Fruit fly (Drosophila melanogaster) whole organism, embryonic: Measurements from ENCODE around the gene CG13631.

ENCODE experiments used
- Bdp1 ChIP-seq: fragments of 200-800 bp; sonication (Bioruptor generic); optimal IDR thresholded peaks from 3 replicates; lab custom pipeline; 2016; ENCODE audit warnings: missing biosample characterization, missing genetic modification characterization
- CG11247 ChIP-seq: fragments of 200-800 bp; sonication (Bioruptor generic); IDR thresholded peaks from 2 replicates; pipeline ENCODE4 v1.3.6; 2022; ENCODE audit warnings: missing biosample characterization, missing genetic modification characterization
- CG12942 ChIP-seq: fragments of 200-800 bp; sonication (Bioruptor generic); optimal IDR thresholded peaks from 3 replicates; lab custom pipeline; 2016; ENCODE audit warnings: missing biosample characterization, missing genetic modification characterization
- CG15011 ChIP-seq: fragments of 200-800 bp; sonication (Bioruptor generic); optimal IDR thresholded peaks from 3 replicates; lab custom pipeline; 2018; ENCODE audit warnings: missing biosample characterization, mild to moderate bottlenecking, missing genetic modification characterization
- CG17361 ChIP-seq: fragments of 200-800 bp; sonication (Bioruptor generic); IDR thresholded peaks from 3 replicates; pipeline ENCODE4 v1.3.6; 2022; ENCODE audit warnings: missing biosample characterization, missing genetic modification characterization
- CG18262 ChIP-seq: fragments of 200-800 bp; optimal IDR thresholded peaks from 3 replicates; lab custom pipeline; 2019; ENCODE audit warnings: missing biosample characterization, mild to moderate bottlenecking, missing genetic modification characterization, moderate library complexity
- CG31388 ChIP-seq: fragments of 200-800 bp; sonication (Bioruptor generic); optimal IDR thresholded peaks from 2 replicates; lab custom pipeline; 2016; ENCODE audit warnings: missing biosample characterization, missing genetic modification characterization
- CG42726 ChIP-seq: fragments of 200-800 bp; sonication (Bioruptor generic); IDR thresholded peaks from 2 replicates; pipeline ENCODE4 v1.3.6; 2022; ENCODE audit warnings: missing biosample characterization, missing genetic modification characterization; ENCODE audit not compliant: partially characterized antibody
- CG4282 ChIP-seq: fragments of 200-800 bp; sonication (Bioruptor generic); optimal IDR thresholded peaks from 2 replicates; lab custom pipeline; 2016; ENCODE audit warnings: missing biosample characterization, missing genetic modification characterization
- CG4424 ChIP-seq: fragments of 200-800 bp; sonication (Bioruptor generic); optimal IDR thresholded peaks from 3 replicates; lab custom pipeline; 2016; ENCODE audit warnings: missing biosample characterization, missing genetic modification characterization
- CG4707 ChIP-seq: fragments of 200-800 bp; sonication (Bioruptor generic); optimal IDR thresholded peaks from 2 replicates; lab custom pipeline; 2018; ENCODE audit warnings: missing biosample characterization, mild to moderate bottlenecking, missing genetic modification characterization, moderate library complexity
- CG4730 ChIP-seq: fragments of 200-800 bp; sonication (Bioruptor generic); IDR thresholded peaks from 2 replicates; pipeline ENCODE4 v1.3.6; 2022; ENCODE audit warnings: missing biosample characterization, missing genetic modification characterization
- CG4854 ChIP-seq: fragments of 200-800 bp; sonication (Bioruptor generic); optimal IDR thresholded peaks from 2 replicates; lab custom pipeline; 2016; ENCODE audit warnings: missing biosample characterization, missing genetic modification characterization, inconsistent platforms
- CG6854 ChIP-seq: fragments of 200-800 bp; sonication (Bioruptor generic); optimal IDR thresholded peaks from 3 replicates; lab custom pipeline; 2017; ENCODE audit warnings: missing biosample characterization, mild to moderate bottlenecking, missing genetic modification characterization
- CG7357 ChIP-seq: fragments of 200-800 bp; sonication (Bioruptor generic); IDR thresholded peaks from 3 replicates; pipeline ENCODE4 v1.3.6; 2022; ENCODE audit warnings: missing biosample characterization, missing genetic modification characterization
- CG7556 ChIP-seq: fragments of 200-800 bp; sonication (Bioruptor generic); optimal IDR thresholded peaks from 2 replicates; lab custom pipeline; 2017; ENCODE audit warnings: missing biosample characterization, mild to moderate bottlenecking, missing genetic modification characterization
- CG8089 ChIP-seq: fragments of 200-800 bp; sonication (Bioruptor generic); optimal IDR thresholded peaks from 3 replicates; lab custom pipeline; 2016; ENCODE audit warnings: missing biosample characterization, missing genetic modification characterization
- Drgx ChIP-seq: fragments of 200-800 bp; sonication (Bioruptor generic); IDR thresholded peaks from 2 replicates; pipeline ENCODE4 v1.3.6; 2022; ENCODE audit warnings: missing biosample characterization, missing genetic modification characterization
- Fer3 ChIP-seq: fragments of 200-800 bp; sonication (Bioruptor generic); optimal IDR thresholded peaks from 2 replicates; lab custom pipeline; 2018; ENCODE audit warnings: missing biosample characterization, mild to moderate bottlenecking, missing genetic modification characterization, moderate library complexity
- Hr78 ChIP-seq, 2 experiments: fragments of 200-800 bp in 1 of 2; fragments of >200 bp in 1 of 2; sonication (Bioruptor generic) in 1 of 2; optimal IDR thresholded peaks; 2 replicates each; lab custom pipeline; 2017 to 2019; ENCODE audit warnings: missing biosample characterization in 2 of 2, missing genetic modification characterization in 2 of 2, mild to moderate bottlenecking in 1 of 2, moderate library complexity in 1 of 2
- Jarid2 ChIP-seq: fragments of 200-800 bp; sonication (Bioruptor generic); optimal IDR thresholded peaks from 3 replicates; lab custom pipeline; 2017; ENCODE audit warnings: mild to moderate bottlenecking, missing biosample characterization, missing genetic modification reagents, missing genetic modification characterization
- MBD-R2 ChIP-seq: fragments of 200-800 bp; sonication (Bioruptor generic); IDR thresholded peaks from 2 replicates; pipeline ENCODE4 v1.3.6; 2022; ENCODE audit warnings: missing biosample characterization, missing genetic modification characterization
- MTF-1 ChIP-seq: fragments of 200-800 bp; sonication (Bioruptor generic); optimal IDR thresholded peaks from 2 replicates; lab custom pipeline; 2018; ENCODE audit warnings: missing biosample characterization, mild to moderate bottlenecking, missing genetic modification characterization, borderline replicate concordance
- Rfx ChIP-seq: fragments of 200-800 bp; sonication (Bioruptor generic); IDR thresholded peaks from 2 replicates; pipeline ENCODE4 v1.3.6; 2022; ENCODE audit warnings: missing biosample characterization, missing genetic modification characterization
- Side ChIP-seq: fragments of 200-800 bp; sonication (Bioruptor generic); optimal IDR thresholded peaks from 2 replicates; lab custom pipeline; 2016; ENCODE audit warnings: missing biosample characterization, missing genetic modification characterization
- Sin3A ChIP-seq: fragments of >200 bp; optimal IDR thresholded peaks from 2 replicates; lab custom pipeline; 2018
- Sox102F ChIP-seq: fragments of 200-800 bp; sonication (Bioruptor generic); optimal IDR thresholded peaks from 2 replicates; lab custom pipeline; 2018; ENCODE audit warnings: missing biosample characterization, mild to moderate bottlenecking, missing genetic modification characterization, moderate library complexity
- TFAM ChIP-seq: fragments of 200-800 bp; sonication (Bioruptor generic); optimal IDR thresholded peaks from 2 replicates; lab custom pipeline; 2017; ENCODE audit warnings: missing biosample characterization, missing genetic modification characterization, inconsistent platforms
- Tbp ChIP-seq: fragments of >200 bp; optimal IDR thresholded peaks from 2 replicates; lab custom pipeline; 2018; ENCODE audit warnings: missing biosample characterization, missing genetic modification characterization
- Vsx1 ChIP-seq: fragments of 200-800 bp; sonication (Bioruptor generic); optimal IDR thresholded peaks from 2 replicates; lab custom pipeline; 2017; ENCODE audit warnings: missing biosample characterization, mild to moderate bottlenecking, missing genetic modification characterization, missing genetic modification reagents
- ac ChIP-seq: fragments of 200-800 bp; sonication (Bioruptor generic); optimal IDR thresholded peaks from 3 replicates; lab custom pipeline; 2017; ENCODE audit warnings: missing biosample characterization, mild to moderate bottlenecking, missing genetic modification characterization
- al ChIP-seq: fragments of 200-800 bp; sonication (Bioruptor generic); IDR thresholded peaks from 2 replicates; pipeline ENCODE4 v1.3.6; 2022; ENCODE audit warnings: missing biosample characterization, missing genetic modification characterization
- ash1 ChIP-seq: fragments of 200-800 bp; sonication (Bioruptor generic); optimal IDR thresholded peaks from 2 replicates; lab custom pipeline; 2018; ENCODE audit warnings: missing biosample characterization, mild to moderate bottlenecking, missing genetic modification characterization
- bigmax ChIP-seq: fragments of 200-800 bp; sonication (Bioruptor generic); optimal IDR thresholded peaks from 2 replicates; lab custom pipeline; 2018; ENCODE audit warnings: missing biosample characterization, mild to moderate bottlenecking, missing genetic modification characterization
- btn ChIP-seq: fragments of 200-800 bp; sonication (Bioruptor generic); optimal IDR thresholded peaks from 2 replicates; lab custom pipeline; 2016; ENCODE audit warnings: missing biosample characterization, missing genetic modification characterization
- crp ChIP-seq, 2 experiments: fragments of 200-800 bp; sonication (Bioruptor generic); optimal IDR thresholded peaks; 2 replicates in 1 of 2; 3 replicates in 1 of 2; lab custom pipeline; 2017; ENCODE audit warnings: missing biosample characterization in 2 of 2, missing genetic modification characterization in 2 of 2, mild to moderate bottlenecking in 1 of 2, moderate library complexity in 1 of 2
- eve ChIP-seq, 2 experiments: fragments of >200 bp; optimal IDR thresholded peaks; 2 replicates each; lab custom pipeline; 2017; ENCODE audit warnings: missing biosample characterization in 2 of 2, missing genetic modification characterization in 2 of 2
- ewg ChIP-seq: fragments of 200-800 bp; sonication (Bioruptor generic); optimal IDR thresholded peaks from 3 replicates; lab custom pipeline; 2017; ENCODE audit warnings: mild to moderate bottlenecking, missing biosample characterization, missing genetic modification reagents, missing genetic modification characterization
- fru ChIP-seq: fragments of >200 bp; optimal IDR thresholded peaks from 2 replicates; lab custom pipeline; 2017
- ftz-f1 ChIP-seq: fragments of 200-800 bp; sonication (Bioruptor generic); optimal IDR thresholded peaks from 2 replicates; lab custom pipeline; 2016; ENCODE audit warnings: missing biosample characterization, missing genetic modification characterization
- gce ChIP-seq: fragments of 200-800 bp; sonication (Bioruptor generic); IDR thresholded peaks from 3 replicates; pipeline ENCODE4 v1.3.6; 2022; ENCODE audit warnings: missing biosample characterization, missing genetic modification characterization
- lmd ChIP-seq: fragments of 200-800 bp; sonication (Bioruptor generic); IDR thresholded peaks from 2 replicates; pipeline ENCODE4 v1.3.6; 2022; ENCODE audit warnings: missing biosample characterization, missing genetic modification characterization
- nmo ChIP-seq: fragments of 200-800 bp; sonication (Bioruptor generic); optimal IDR thresholded peaks from 2 replicates; lab custom pipeline; 2018; ENCODE audit warnings: missing biosample characterization, mild to moderate bottlenecking, missing genetic modification characterization, moderate library complexity
- prd ChIP-seq, 3 experiments: fragments of >200 bp in 2 of 3; fragments of 200-800 bp in 1 of 3; sonication (Bioruptor generic) in 1 of 3; optimal IDR thresholded peaks in 2 of 3; IDR thresholded peaks in 1 of 3; 2 replicates in 2 of 3; 3 replicates in 1 of 3; pipeline versions ENCODE4 v1.3.6 to Lab custom; 2017 to 2022; ENCODE audit warnings: missing biosample characterization in 1 of 3, missing genetic modification characterization in 1 of 3
- pum ChIP-seq: fragments of 200-800 bp; sonication (Bioruptor generic); optimal IDR thresholded peaks from 2 replicates; lab custom pipeline; 2016; ENCODE audit warnings: missing biosample characterization, missing genetic modification characterization
- shn ChIP-seq: fragments of 200-800 bp; sonication (Bioruptor generic); optimal IDR thresholded peaks from 3 replicates; lab custom pipeline; 2016; ENCODE audit warnings: missing biosample characterization, missing genetic modification characterization
- sisA ChIP-seq: fragments of 200-800 bp; sonication (Bioruptor generic); IDR thresholded peaks from 2 replicates; pipeline ENCODE4 v1.3.6; 2022; ENCODE audit warnings: missing biosample characterization, missing genetic modification characterization
- trh ChIP-seq: fragments of 200-800 bp; sonication (Bioruptor generic); optimal IDR thresholded peaks from 2 replicates; lab custom pipeline; 2016; ENCODE audit warnings: missing biosample characterization, missing genetic modification characterization
- vfl ChIP-seq: fragments of 200-800 bp; sonication (Bioruptor generic); optimal IDR thresholded peaks from 2 replicates; lab custom pipeline; 2016; ENCODE audit warnings: missing biosample characterization, missing genetic modification characterization

The CG13631 gene

DNA sequence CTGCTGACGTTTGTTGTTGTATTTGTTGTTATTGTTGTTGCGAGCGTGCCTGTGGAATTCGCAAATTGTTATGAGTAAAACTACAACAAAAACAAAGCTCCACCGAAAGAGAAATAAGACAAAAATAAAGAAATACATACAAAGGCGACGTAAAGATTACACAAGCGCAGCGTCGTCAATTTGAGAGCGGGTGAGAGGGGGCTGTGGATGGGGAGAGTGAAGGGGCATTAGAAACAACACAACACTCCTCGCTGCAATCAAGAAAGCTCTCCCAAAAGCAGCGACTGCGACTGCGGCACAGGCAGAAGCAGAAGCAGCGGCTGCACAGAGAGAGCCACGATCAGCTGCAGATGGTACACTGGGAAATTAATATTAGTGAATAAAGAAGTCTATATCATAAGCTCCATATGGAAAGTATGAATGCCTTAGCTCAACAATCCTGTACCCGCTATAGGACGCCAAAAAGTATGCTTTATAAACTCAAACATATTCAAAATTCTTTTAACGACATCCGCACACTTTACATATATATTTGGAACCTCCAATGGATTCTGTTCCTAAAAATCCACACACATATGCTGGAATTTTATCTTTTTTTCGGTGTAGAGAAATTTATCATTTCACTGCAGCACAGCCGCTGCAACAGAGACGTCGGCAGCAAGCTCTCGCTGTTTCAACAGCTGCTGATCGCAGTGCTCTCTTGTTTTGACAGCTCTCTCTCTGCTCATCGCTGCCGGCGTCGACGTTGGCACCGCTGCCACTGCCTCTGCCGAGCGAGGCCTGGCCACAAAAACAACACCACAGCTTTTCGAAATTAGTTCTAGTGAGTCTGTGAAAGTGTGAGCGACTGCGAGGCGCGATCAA is at the start of gene CG13631 (continued):
- no peak for TF ChIP-seq prd (optimal IDR thresholded peaks at IDR 0.05; lab: Kevin White, UChicago)
- TF ChIP-seq prd (GFP tag; IDR thresholded peaks at IDR 0.05; lab: Robert Waterston, UW): peak; percentile 95
- peak; percentile 90 for TF ChIP-seq CG12942
- TF ChIP-seq CG7357 (GFP tag; lab: Robert Waterston, UW): peak; percentile 85
- peak; percentile 86 for TF ChIP-seq CG4854 (GFP tag; lab: Kevin White, UChicago)
- no peak for TF ChIP-seq fru (lab: Kevin White, UChicago)
- TF ChIP-seq CG4424: peak; percentile 98
- TF ChIP-seq eve (GFP tag; optimal IDR thresholded peaks at IDR 0.05; lab: Kevin White, UChicago): peak in 1 of 2 experiments; percentile 99
- no peak for TF ChIP-seq CG42726 (GFP tag; lab: Robert Waterston, UW)
- TF ChIP-seq CG6854 (GFP tag; lab: Kevin White, UChicago): peak; percentile 67
- TF ChIP-seq ftz-f1 (GFP tag; lab: Kevin White, UChicago): no peak
- TF ChIP-seq Sox102F: peak; percentile 97
- TF ChIP-seq gce: peak; percentile 84
- TF ChIP-seq Bdp1 (GFP tag; lab: Kevin White, UChicago): peak; percentile 86
- TF ChIP-seq MTF-1 (GFP tag; lab: Kevin White, UChicago): peak; percentile 53
- peak; percentile 90 for TF ChIP-seq CG31388 (GFP tag; lab: Kevin White, UChicago)
- TF ChIP-seq CG4707: peak; percentile 80
- peak; percentile 60 for TF ChIP-seq CG4282
- peak; percentile 94 for TF ChIP-seq Side (GFP tag; lab: Kevin White, UChicago)
- TF ChIP-seq Rfx (GFP tag; lab: Robert Waterston, UW): peak; percentile 58
- TF ChIP-seq ac: peak; percentile 43
- peak; percentile 29; the same call in 1 of the 2 replicates for TF ChIP-seq MBD-R2 (GFP tag; lab: Robert Waterston, UW)
- peak; percentile 73 for TF ChIP-seq Fer3 (tag; lab: Kevin White, UChicago)
- TF ChIP-seq ewg (GFP tag; lab: Kevin White, UChicago): peak; percentile 96
- TF ChIP-seq pum (GFP tag; lab: Kevin White, UChicago): peak; percentile 97
- peak; percentile 97 for TF ChIP-seq Drgx
- TF ChIP-seq trh (GFP tag; lab: Kevin White, UChicago): peak; percentile 89
- peak; percentile 74 for TF ChIP-seq CG11247 (GFP tag; lab: Robert Waterston, UW)
- TF ChIP-seq lmd (GFP tag; lab: Robert Waterston, UW): peak; percentile 94
- peak; percentile 87 for TF ChIP-seq CG4730 (GFP tag; lab: Robert Waterston, UW)
- TF ChIP-seq shn (GFP tag; lab: Kevin White, UChicago): peak; percentile 86
- peak; percentile 16 for TF ChIP-seq Jarid2
- TF ChIP-seq CG18262 (tag; lab: Kevin White, UChicago): peak; percentile 98
- peak; percentile 81 for TF ChIP-seq Vsx1 (GFP tag; lab: Kevin White, UChicago)
- peak; percentile 94 for TF ChIP-seq btn (GFP tag; lab: Kevin White, UChicago)
- TF ChIP-seq vfl (GFP tag; lab: Kevin White, UChicago): peak; percentile 73
- peak; percentile 99 for TF ChIP-seq nmo
- no peak for TF ChIP-seq Sin3A
- peak; percentile 37 to 74 for TF ChIP-seq crp (GFP tag; optimal IDR thresholded peaks at IDR 0.05; lab: Kevin White, UChicago)
- no peak for TF ChIP-seq bigmax (GFP tag; lab: Kevin White, UChicago)
- peak in 1 of 2 experiments; percentile 85 for TF ChIP-seq Hr78 (GFP tag; optimal IDR thresholded peaks at IDR 0.05; lab: Kevin White, UChicago)
- TF ChIP-seq al (GFP tag; lab: Robert Waterston, UW): 0 out of 2 replicates have a peak, but pooled peaks have one; percentile 16
- peak; percentile 78 for TF ChIP-seq CG15011 (GFP tag; lab: Kevin White, UChicago)
- TF ChIP-seq CG8089: peak; percentile 95
- peak; percentile 94 for TF ChIP-seq CG7556
- peak; percentile 97 for TF ChIP-seq sisA (GFP tag; lab: Robert Waterston, UW)
- TF ChIP-seq Tbp (GFP tag; lab: Kevin White, UChicago): no peak
- peak; percentile 72 for TF ChIP-seq TFAM (GFP tag; lab: Kevin White, UChicago)
- TF ChIP-seq CG17361: peak; percentile 98
- TF ChIP-seq ash1 (GFP tag; lab: Kevin White, UChicago): no peak
